Fruit fly (Drosophila melanogaster): Measurements from ENCODE around the gene Klp3A.

Klp3A gene

dm6 chrX:2646022-2646761, 42.3 kb upstream of the Klp3A start (continued):
- peak; percentile 98 for TF ChIP-seq CG2678 (tag; optimal IDR thresholded peaks at IDR 0.05)
- peak; percentile 98 for TF ChIP-seq CG2120 (GFP tag; optimal IDR thresholded peaks at IDR 0.05)
- TF ChIP-seq Xrp1 (GFP tag; IDR thresholded peaks at IDR 0.05) = peak; percentile 97
- peak; percentile 94 for TF ChIP-seq HLH3B (GFP tag; IDR thresholded peaks at IDR 0.05)
- TF ChIP-seq CG18619 (GFP tag; optimal IDR thresholded peaks at IDR 0.05) = peak; percentile 98
- peak; percentile 84 for TF ChIP-seq CG17186 (GFP tag; optimal IDR thresholded peaks at IDR 0.05)
- TF ChIP-seq CG4617 (GFP tag; optimal IDR thresholded peaks at IDR 0.05; ENCODE audit: borderline replicate concordance) = peak; percentile 88
- TF ChIP-seq CG8089 (GFP tag; optimal IDR thresholded peaks at IDR 0.05) = peak; percentile 96
- TF ChIP-seq Hr78 (GFP tag; optimal IDR thresholded peaks at IDR 0.05) = peak in 1 of 2 experiments; percentile 90
- peak; percentile 88 for TF ChIP-seq fd64A (GFP tag; optimal IDR thresholded peaks at IDR 0.05)
- peak; percentile 93 for TF ChIP-seq CG34376 (GFP tag; optimal IDR thresholded peaks at IDR 0.05)
- peak; percentile 96 for TF ChIP-seq Rx (GFP tag; IDR thresholded peaks at IDR 0.05)
- peak; percentile 97 for TF ChIP-seq Awh (GFP tag; IDR thresholded peaks at IDR 0.05)
- peak; percentile 96 for TF ChIP-seq esg (GFP tag; conservative IDR thresholded peaks at IDR 0.05)
- TF ChIP-seq zen2 (GFP tag; IDR thresholded peaks at IDR 0.05; ENCODE audit: partially characterized antibody) = no peak; the same call in 2 of the 3 replicates
- peak; percentile 87 for TF ChIP-seq CG3726 (GFP tag; IDR thresholded peaks at IDR 0.05)
- TF ChIP-seq hb (GFP tag; IDR thresholded peaks at IDR 0.05; ENCODE audit: partially characterized antibody) = peak; percentile 60; the same call in 1 of the 3 replicates
- TF ChIP-seq CG1647 (GFP tag; optimal IDR thresholded peaks at IDR 0.05) = peak; percentile 93
- peak; percentile 93 for TF ChIP-seq Camta (GFP tag; optimal IDR thresholded peaks at IDR 0.05)
- peak; percentile 65 for TF ChIP-seq HLHmδ (GFP tag; optimal IDR thresholded peaks at IDR 0.05)
- TF ChIP-seq ftz-f1 (GFP tag; optimal IDR thresholded peaks at IDR 0.05) = peak; percentile 87
- TF ChIP-seq TFAM (GFP tag; optimal IDR thresholded peaks at IDR 0.05) = peak; percentile 86
- TF ChIP-seq unpg (GFP tag; optimal IDR thresholded peaks at IDR 0.05) = peak; percentile 98
- TF ChIP-seq CG12942 (GFP tag; optimal IDR thresholded peaks at IDR 0.05) = peak; percentile 94
- TF ChIP-seq CG8765 (GFP tag; IDR thresholded peaks at IDR 0.05) = peak; percentile 73; the same call in 1 of the 2 replicates
- peak; percentile 89 for TF ChIP-seq abd-A (tag; optimal IDR thresholded peaks at IDR 0.05)
- TF ChIP-seq CG12104 (GFP tag; optimal IDR thresholded peaks at IDR 0.05) = peak; percentile 94
- peak; percentile 94 for TF ChIP-seq pnt (GFP tag; optimal IDR thresholded peaks at IDR 0.05)
- TF ChIP-seq inv (GFP tag; IDR thresholded peaks at IDR 0.05; ENCODE audit: partially characterized antibody) = peak; percentile 46; the same call in 1 of the 2 replicates
- TF ChIP-seq exex (tag; optimal IDR thresholded peaks at IDR 0.05) = peak; percentile 84
- TF ChIP-seq Doc2 (GFP tag; IDR thresholded peaks at IDR 0.05) = peak; percentile 76; the same call in 1 of the 2 replicates
- TF ChIP-seq br (optimal IDR thresholded peaks at IDR 0.05) = no peak
- TF ChIP-seq az2 (GFP tag; optimal IDR thresholded peaks at IDR 0.05) = peak; percentile 97
- TF ChIP-seq Tbp (GFP tag; optimal IDR thresholded peaks at IDR 0.05) = no peak
- TF ChIP-seq Bdp1 (GFP tag; optimal IDR thresholded peaks at IDR 0.05) = peak; percentile 90
- TF ChIP-seq kah (GFP tag; optimal IDR thresholded peaks at IDR 0.05) = peak; percentile 92
- peak; percentile 96 for TF ChIP-seq chn (GFP tag; optimal IDR thresholded peaks at IDR 0.05)
- TF ChIP-seq pho (GFP tag; optimal IDR thresholded peaks at IDR 0.05) = peak; percentile 96
- peak; percentile 95 for TF ChIP-seq ERR (GFP tag; optimal IDR thresholded peaks at IDR 0.05)
- peak; percentile 89 for TF ChIP-seq gsb (GFP tag; IDR thresholded peaks at IDR 0.05)
- TF ChIP-seq CG8388 (GFP tag; optimal IDR thresholded peaks at IDR 0.05) = peak; percentile 96
- peak; percentile 96 for TF ChIP-seq CG6813 (GFP tag; optimal IDR thresholded peaks at IDR 0.05)
- peak; percentile 87 for TF ChIP-seq Jarid2 (GFP tag; optimal IDR thresholded peaks at IDR 0.05)
- peak; percentile 89 for TF ChIP-seq slou (GFP tag; optimal IDR thresholded peaks at IDR 0.05)
- TF ChIP-seq repo (GFP tag; optimal IDR thresholded peaks at IDR 0.05) = peak; percentile 95
- peak; percentile 86 for TF ChIP-seq rib (GFP tag; IDR thresholded peaks at IDR 0.05)
- peak; percentile 94 for TF ChIP-seq tin (GFP tag; optimal IDR thresholded peaks at IDR 0.05)
- peak; percentile 30 for TF ChIP-seq pzg (GFP tag; optimal IDR thresholded peaks at IDR 0.05)
- TF ChIP-seq CG34422 (GFP tag; IDR thresholded peaks at IDR 0.05) = peak; percentile 95

All from whole organism, embryonic.